Fruit fly (Drosophila melanogaster) whole organism, embryonic: ENCODE data around the gene Trm7-34.

ENCODE experiments used
- CG10366 ChIP-seq: fragments of 200-800 bp; sonication (Bioruptor generic); IDR thresholded peaks from 2 replicates; pipeline ENCODE4 v1.3.6; 2022; ENCODE audit warnings: missing biosample characterization, missing genetic modification characterization
- CG11696 ChIP-seq: fragments of 200-800 bp; sonication (Bioruptor generic); IDR thresholded peaks from 2 replicates; pipeline ENCODE4 v1.3.6; 2022; ENCODE audit warnings: missing biosample characterization, missing genetic modification characterization
- CG11723 ChIP-seq: fragments of 200-800 bp; sonication (Bioruptor generic); optimal IDR thresholded peaks from 2 replicates; lab custom pipeline; 2017; ENCODE audit warnings: missing biosample characterization, mild to moderate bottlenecking, missing genetic modification characterization
- CG12071 ChIP-seq: fragments of 200-800 bp; sonication (Bioruptor generic); optimal IDR thresholded peaks from 3 replicates; lab custom pipeline; 2018; ENCODE audit warnings: missing biosample characterization, mild to moderate bottlenecking, missing genetic modification characterization
- CG12299 ChIP-seq: fragments of 200-800 bp; sonication (Bioruptor generic); optimal IDR thresholded peaks from 2 replicates; lab custom pipeline; 2018; ENCODE audit warnings: missing biosample characterization, mild to moderate bottlenecking, missing genetic modification characterization
- CG14050 ChIP-seq: fragments of 200-800 bp; sonication (Bioruptor generic); IDR thresholded peaks from 3 replicates; pipeline ENCODE4 v1.3.6; 2022; ENCODE audit warnings: missing biosample characterization, missing genetic modification characterization
- CG14965 ChIP-seq: fragments of 200-800 bp; sonication (Bioruptor generic); optimal IDR thresholded peaks from 2 replicates; lab custom pipeline; 2016; ENCODE audit warnings: missing biosample characterization, missing genetic modification characterization, borderline replicate concordance
- CG17385 ChIP-seq: fragments of 200-800 bp; sonication (Bioruptor generic); optimal IDR thresholded peaks from 3 replicates; lab custom pipeline; 2018; ENCODE audit warnings: missing biosample characterization, mild to moderate bottlenecking, missing genetic modification characterization
- CG2678 ChIP-seq: fragments of 200-800 bp; sonication (Bioruptor generic); optimal IDR thresholded peaks from 3 replicates; lab custom pipeline; 2019; ENCODE audit warnings: missing biosample characterization, mild to moderate bottlenecking, missing genetic modification characterization, moderate library complexity
- CG3163 ChIP-seq: fragments of 200-800 bp; sonication (Bioruptor generic); optimal IDR thresholded peaks from 3 replicates; lab custom pipeline; 2016; ENCODE audit warnings: missing biosample characterization, missing genetic modification characterization
- CG3726 ChIP-seq: fragments of 200-800 bp; sonication (Bioruptor generic); IDR thresholded peaks from 3 replicates; pipeline ENCODE4, ENCODE4 v1.3.6; 2022; ENCODE audit warnings: missing biosample characterization, missing genetic modification characterization
- CG42726 ChIP-seq: fragments of 200-800 bp; sonication (Bioruptor generic); IDR thresholded peaks from 2 replicates; pipeline ENCODE4 v1.3.6; 2022; ENCODE audit warnings: missing biosample characterization, missing genetic modification characterization; ENCODE audit not compliant: partially characterized antibody
- CG4707 ChIP-seq: fragments of 200-800 bp; sonication (Bioruptor generic); optimal IDR thresholded peaks from 2 replicates; lab custom pipeline; 2018; ENCODE audit warnings: missing biosample characterization, mild to moderate bottlenecking, missing genetic modification characterization, moderate library complexity
- CG4820 ChIP-seq: fragments of 200-800 bp; sonication (Bioruptor generic); optimal IDR thresholded peaks from 3 replicates; lab custom pipeline; 2016; ENCODE audit warnings: missing biosample characterization, missing genetic modification characterization
- CG6272 ChIP-seq: fragments of 200-800 bp; sonication (Bioruptor generic); IDR thresholded peaks from 2 replicates; pipeline ENCODE4 v1.3.6; 2022; ENCODE audit warnings: missing biosample characterization, missing genetic modification characterization
- CG7839 ChIP-seq: fragments of 200-800 bp; sonication (Bioruptor generic); optimal IDR thresholded peaks from 3 replicates; lab custom pipeline; 2018; ENCODE audit warnings: missing biosample characterization, mild to moderate bottlenecking, missing genetic modification characterization, moderate library complexity
- CG9215 ChIP-seq: fragments of 200-800 bp; sonication (Bioruptor generic); IDR thresholded peaks from 2 replicates; pipeline ENCODE4 v1.3.6; 2022; ENCODE audit warnings: missing biosample characterization, missing genetic modification characterization
- CG9437 ChIP-seq: fragments of 200-800 bp; sonication (Bioruptor generic); optimal IDR thresholded peaks from 2 replicates; lab custom pipeline; 2018; ENCODE audit warnings: missing biosample characterization, mild to moderate bottlenecking, missing genetic modification characterization
- Dek ChIP-seq: fragments of 200-800 bp; sonication (Bioruptor generic); optimal IDR thresholded peaks from 3 replicates; lab custom pipeline; 2019; ENCODE audit warnings: missing biosample characterization, mild to moderate bottlenecking, missing genetic modification characterization, moderate library complexity
- Doc3 ChIP-seq: fragments of 200-800 bp; sonication (Bioruptor generic); IDR thresholded peaks from 3 replicates; pipeline ENCODE4 v1.3.6; 2022; ENCODE audit warnings: missing biosample characterization, missing genetic modification characterization; ENCODE audit not compliant: partially characterized antibody
- Drgx ChIP-seq: fragments of 200-800 bp; sonication (Bioruptor generic); IDR thresholded peaks from 2 replicates; pipeline ENCODE4 v1.3.6; 2022; ENCODE audit warnings: missing biosample characterization, missing genetic modification characterization
- Ets97D ChIP-seq: fragments of 200-800 bp; sonication (Bioruptor generic); optimal IDR thresholded peaks from 3 replicates; lab custom pipeline; 2016; ENCODE audit warnings: missing biosample characterization, missing genetic modification characterization
- Hr78 ChIP-seq, 2 experiments: fragments of 200-800 bp in 1 of 2; fragments of >200 bp in 1 of 2; sonication (Bioruptor generic) in 1 of 2; optimal IDR thresholded peaks; 2 replicates each; lab custom pipeline; 2017 to 2019; ENCODE audit warnings: missing biosample characterization in 2 of 2, missing genetic modification characterization in 2 of 2, mild to moderate bottlenecking in 1 of 2, moderate library complexity in 1 of 2
- MESR4 ChIP-seq: fragments of 200-800 bp; sonication (Bioruptor generic); optimal IDR thresholded peaks from 2 replicates; lab custom pipeline; 2018; ENCODE audit warnings: missing biosample characterization, mild to moderate bottlenecking, missing genetic modification characterization, moderate library complexity
- Mrtf ChIP-seq: fragments of 200-800 bp; sonication (Bioruptor generic); IDR thresholded peaks from 3 replicates; pipeline ENCODE4 v1.3.6; 2022; ENCODE audit warnings: missing biosample characterization, missing genetic modification characterization
- Myb ChIP-seq: fragments of 200-800 bp; sonication (Bioruptor generic); optimal IDR thresholded peaks from 2 replicates; lab custom pipeline; 2016; ENCODE audit warnings: missing biosample characterization, missing genetic modification characterization
- Neu2 ChIP-seq: fragments of 200-800 bp; sonication (Bioruptor generic); optimal IDR thresholded peaks from 3 replicates; lab custom pipeline; 2016; ENCODE audit warnings: missing biosample characterization, missing genetic modification characterization, borderline replicate concordance
- Nf-YB ChIP-seq: fragments of 200-800 bp; sonication (Bioruptor generic); optimal IDR thresholded peaks from 3 replicates; lab custom pipeline; 2019; ENCODE audit warnings: missing biosample characterization, mild to moderate bottlenecking, missing genetic modification characterization, moderate library complexity
- Six4 ChIP-seq: fragments of 200-800 bp; sonication (Bioruptor generic); optimal IDR thresholded peaks from 2 replicates; lab custom pipeline; 2016; ENCODE audit warnings: missing biosample characterization, missing genetic modification characterization
- Ssrp ChIP-seq: fragments of 200-800 bp; sonication (Bioruptor generic); optimal IDR thresholded peaks from 2 replicates; lab custom pipeline; 2018; ENCODE audit warnings: missing biosample characterization, mild to moderate bottlenecking, missing genetic modification characterization, moderate library complexity
- TFAM ChIP-seq: fragments of 200-800 bp; sonication (Bioruptor generic); optimal IDR thresholded peaks from 2 replicates; lab custom pipeline; 2017; ENCODE audit warnings: missing biosample characterization, missing genetic modification characterization, inconsistent platforms
- Tbp ChIP-seq: fragments of >200 bp; optimal IDR thresholded peaks from 2 replicates; lab custom pipeline; 2018; ENCODE audit warnings: missing biosample characterization, missing genetic modification characterization
- az2 ChIP-seq: fragments of 200-800 bp; sonication (Bioruptor generic); optimal IDR thresholded peaks from 3 replicates; lab custom pipeline; 2016; ENCODE audit warnings: missing biosample characterization, missing genetic modification characterization
- chif ChIP-seq, 2 experiments: fragments of 200-800 bp; sonication (Bioruptor generic); optimal IDR thresholded peaks; 3 replicates each; lab custom pipeline; 2016; ENCODE audit warnings: missing biosample characterization in 2 of 2, missing genetic modification characterization in 2 of 2
- dysf ChIP-seq: fragments of 200-800 bp; sonication (Bioruptor generic); IDR thresholded peaks from 3 replicates; pipeline ENCODE4 v1.3.6; 2022; ENCODE audit warnings: missing biosample characterization, missing genetic modification characterization
- fd96Cb ChIP-seq: fragments of 200-800 bp; sonication (Bioruptor generic); optimal IDR thresholded peaks from 2 replicates; lab custom pipeline; 2018; ENCODE audit warnings: missing biosample characterization, mild to moderate bottlenecking, missing genetic modification characterization, moderate library complexity
- fu2 ChIP-seq: fragments of 200-800 bp; sonication (Bioruptor generic); optimal IDR thresholded peaks from 2 replicates; lab custom pipeline; 2016; ENCODE audit warnings: missing biosample characterization, missing genetic modification characterization
- lbe ChIP-seq: fragments of 200-800 bp; sonication (Bioruptor generic); optimal IDR thresholded peaks from 2 replicates; lab custom pipeline; 2016; ENCODE audit warnings: missing biosample characterization, mild to moderate bottlenecking, missing genetic modification characterization
- lilli ChIP-seq: fragments of 200-800 bp; sonication (Bioruptor generic); optimal IDR thresholded peaks from 3 replicates; lab custom pipeline; 2016; ENCODE audit warnings: missing biosample characterization, missing genetic modification characterization
- lmd ChIP-seq: fragments of 200-800 bp; sonication (Bioruptor generic); IDR thresholded peaks from 2 replicates; pipeline ENCODE4 v1.3.6; 2022; ENCODE audit warnings: missing biosample characterization, missing genetic modification characterization
- odd ChIP-seq: fragments of 200-800 bp; sonication (Bioruptor generic); optimal IDR thresholded peaks from 2 replicates; lab custom pipeline; 2017; ENCODE audit warnings: missing biosample characterization, mild to moderate bottlenecking, missing genetic modification characterization
- onecut ChIP-seq: fragments of 200-800 bp; sonication (Bioruptor generic); IDR thresholded peaks from 2 replicates; pipeline ENCODE4 v1.3.6; 2022; ENCODE audit warnings: missing biosample characterization, missing genetic modification characterization
- p53 ChIP-seq: fragments of 200-800 bp; sonication (Bioruptor generic); optimal IDR thresholded peaks from 2 replicates; lab custom pipeline; 2016; ENCODE audit warnings: missing biosample characterization, missing genetic modification characterization
- pho ChIP-seq: fragments of 200-800 bp; sonication (Bioruptor generic); optimal IDR thresholded peaks from 2 replicates; lab custom pipeline; 2016; ENCODE audit warnings: missing biosample characterization, missing genetic modification characterization
- sc ChIP-seq, 3 experiments: fragments of >200 bp in 2 of 3; fragments of 200-800 bp in 1 of 3; sonication (Bioruptor generic) in 1 of 3; optimal IDR thresholded peaks; 2 replicates in 2 of 3; 3 replicates in 1 of 3; lab custom pipeline; 2017; ENCODE audit warnings: mild to moderate bottlenecking in 1 of 3, missing biosample characterization in 1 of 3, missing genetic modification characterization in 1 of 3, missing genetic modification reagents in 1 of 3
- shn ChIP-seq: fragments of 200-800 bp; sonication (Bioruptor generic); optimal IDR thresholded peaks from 3 replicates; lab custom pipeline; 2016; ENCODE audit warnings: missing biosample characterization, missing genetic modification characterization
- tap ChIP-seq: fragments of 200-800 bp; optimal IDR thresholded peaks from 3 replicates; lab custom pipeline; 2019; ENCODE audit warnings: missing biosample characterization, mild to moderate bottlenecking, missing genetic modification characterization, moderate library complexity
- tgo ChIP-seq: fragments of 200-800 bp; sonication (Bioruptor generic); IDR thresholded peaks from 3 replicates; pipeline ENCODE4 v1.3.6; 2022; ENCODE audit warnings: missing biosample characterization, missing genetic modification characterization

Trm7-34 gene

dm6 chr3R:21111964-21112740, 21.5 kb downstream of the Trm7-34 start:
- TF ChIP-seq tap (tag; lab: Kevin White, UChicago) (no peak), fu2 (GFP tag; lab: Kevin White, UChicago) (no peak), CG11723 (GFP tag; lab: Kevin White, UChicago) (peak; percentile 23), shn (GFP tag; lab: Kevin White, UChicago) (peak; percentile 26), sc (optimal IDR thresholded peaks at IDR 0.05; lab: Kevin White, UChicago) (no peak), sc (GFP tag; optimal IDR thresholded peaks at IDR 0.05; lab: Kevin White, UChicago) (peak; percentile 21), Ets97D (GFP tag; lab: Kevin White, UChicago) (no peak), CG4820 (GFP tag; lab: Kevin White, UChicago) (no peak), chif (GFP tag; optimal IDR thresholded peaks at IDR 0.05; lab: Kevin White, UChicago) (no peak), CG12299 (tag; lab: Kevin White, UChicago) (no peak), lmd (peak; percentile 26; the same call in 1 of the 2 replicates), Hr78 (GFP tag; optimal IDR thresholded peaks at IDR 0.05; lab: Kevin White, UChicago) (no peak), CG7839 (tag; lab: Kevin White, UChicago) (peak; percentile 51), lilli (GFP tag; lab: Kevin White, UChicago) (peak; percentile 22), CG9437 (GFP tag; lab: Kevin White, UChicago) (no peak), CG4707 (GFP tag; lab: Kevin White, UChicago) (peak; percentile 91), CG14050 (GFP tag; lab: Robert Waterston, UW) (no peak), CG11696 (GFP tag; lab: Robert Waterston, UW) (no peak), dysf (GFP tag; lab: Robert Waterston, UW) (peak; percentile 60; the same call in 2 of the 3 replicates), CG17385 (peak; percentile 57), Mrtf (GFP tag; lab: Robert Waterston, UW) (no peak), Myb (GFP tag; lab: Kevin White, UChicago) (no peak), CG3726 (GFP tag; lab: Robert Waterston, UW) (no peak), pho (GFP tag; lab: Kevin White, UChicago) (no peak), CG14965 (GFP tag; lab: Kevin White, UChicago) (no peak), CG9215 (GFP tag; lab: Robert Waterston, UW) (no peak), lbe (GFP tag; lab: Kevin White, UChicago) (no peak), CG10366 (GFP tag; lab: Robert Waterston, UW) (peak; percentile 15; the same call in 1 of the 2 replicates), CG6272 (GFP tag; lab: Robert Waterston, UW) (no peak), Six4 (GFP tag; lab: Kevin White, UChicago) (no peak), Doc3 (GFP tag; lab: Robert Waterston, UW) (no peak; the same call in 2 of the 3 replicates), p53 (GFP tag; lab: Kevin White, UChicago) (no peak), Tbp (GFP tag; lab: Kevin White, UChicago) (no peak), Neu2 (no peak), az2 (GFP tag; lab: Kevin White, UChicago) (peak; percentile 34), onecut (GFP tag; lab: Robert Waterston, UW) (no peak; the same call in 1 of the 2 replicates), CG12071 (GFP tag; lab: Kevin White, UChicago) (no peak), odd (GFP tag; lab: Kevin White, UChicago) (peak; percentile 14), Ssrp (tag; lab: Kevin White, UChicago) (peak; percentile 19), fd96Cb (peak; percentile 28), CG3163 (GFP tag; lab: Kevin White, UChicago) (peak; percentile 72), Dek (tag; lab: Kevin White, UChicago) (peak; percentile 23), TFAM (no peak), CG42726 (GFP tag; lab: Robert Waterston, UW) (0 out of 2 replicates have a peak, but pooled peaks have one; percentile 24), MESR4 (GFP tag; lab: Kevin White, UChicago) (no peak), Nf-YB (peak; percentile 14), Drgx (GFP tag; lab: Robert Waterston, UW) (peak; percentile 19; the same call in 1 of the 2 replicates), tgo (GFP tag; lab: Robert Waterston, UW) (peak; percentile 24; the same call in 1 of the 3 replicates), CG2678 (peak; percentile 63)
